Worm (Caenorhabditis elegans) whole organism, L4/young adult: ENCODE results near the gene daf-9.

ENCODE experiments used
- W03F9.2 ChIP-seq: fragments of 150-350 bp; optimal IDR thresholded peaks from 2 replicates; lab custom pipeline; 2014; ENCODE audit warnings: missing biosample characterization, missing genetic modification characterization
- dao-5 ChIP-seq: sonication (generic microtip); optimal IDR thresholded peaks from 2 replicates; lab custom pipeline; 2016; ENCODE audit warnings: missing genotype, missing genetic modification characterization, moderate library complexity, missing compliant biosample characterization
- him-1 ChIP-seq: sonication (generic microtip); optimal IDR thresholded peaks from 2 replicates; lab custom pipeline; 2016; ENCODE audit warnings: missing genotype, missing genetic modification reagents, missing genetic modification characterization, missing compliant biosample characterization

- no peak for TF ChIP-seq W03F9.2
- no peak for TF ChIP-seq him-1 (tag; lab: Kevin White, UChicago)
- TF ChIP-seq dao-5 (tag; lab: Kevin White, UChicago): no peak
Observed at ce11 chrX:6187848-6188247, 8.9 kb upstream of the daf-9 start, which contains the start of gene T13C5.10.
